Worm (Caenorhabditis elegans): ENCODE results near the gene D1025.1.

- TF ChIP-seq pqm-1 (tag; optimal IDR thresholded peaks at IDR 0.05) (no peak), ceh-28 (tag; optimal IDR thresholded peaks at IDR 0.05) (no peak), unc-130 (GFP tag; optimal IDR thresholded peaks at IDR 0.05) (no peak), F37D6.2 (tag; optimal IDR thresholded peaks at IDR 0.05) (no peak), F49E8.2 (tag; optimal IDR thresholded peaks at IDR 0.05; ENCODE audit: borderline replicate concordance) (no peak), nhr-76 (tag; optimal IDR thresholded peaks at IDR 0.05) (no peak), egl-43 (GFP tag; IDR thresholded peaks at IDR 0.05) (no peak), T26A8.4 (GFP tag; IDR thresholded peaks at IDR 0.05) (no peak), attf-4 (tag; optimal IDR thresholded peaks at IDR 0.05) (no peak)
These were observed 21.4 kb downstream of the D1025.1 start, which contains the start of gene fbxa-81 for ce11 chrX:14541992-14542391.

Data from whole organism, L4 larva.